Fruit fly (Drosophila melanogaster) whole organism, prepupa: ENCODE measurements around the gene SmydA-8.

ENCODE experiments used
- CG8632 ChIP-seq: fragments of 200-800 bp; sonication (Bioruptor generic); optimal IDR thresholded peaks from 3 replicates; lab custom pipeline; 2016; ENCODE audit warnings: missing biosample characterization, missing genetic modification characterization
- Hr38 ChIP-seq: sonication (Bioruptor generic); optimal IDR thresholded peaks from 2 replicates; lab custom pipeline; 2016; ENCODE audit warnings: missing biosample characterization, missing genetic modification characterization

DNA sequence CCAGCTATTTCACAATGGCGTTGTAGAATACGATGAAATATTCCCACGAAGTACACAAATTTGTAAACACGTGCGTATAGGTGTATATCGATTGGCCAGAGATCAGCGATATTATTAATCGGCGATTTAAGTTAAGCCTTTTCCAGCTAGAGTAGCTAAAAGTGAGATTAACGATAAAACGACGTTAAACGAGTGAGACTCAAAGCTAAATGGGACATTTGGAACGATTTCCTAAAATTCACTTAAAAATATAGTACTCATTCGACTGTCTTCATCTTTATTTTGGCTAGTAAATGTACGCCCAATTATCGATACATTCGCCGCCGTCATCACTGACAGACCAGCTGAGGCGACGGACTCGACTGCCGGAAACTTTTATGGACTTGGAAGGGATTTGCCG, 29.0 kb downstream of the SmydA-8 start, which contains the start of the genes Nmd3 and CG17776:
- TF ChIP-seq CG8632 (GFP tag; lab: Kevin White, UChicago) (no peak), Hr38 (GFP tag; lab: Kevin White, UChicago) (no peak)
